Worm (Caenorhabditis elegans): ENCODE results near the gene ssl-1.

Gene ssl-1

DNA sequence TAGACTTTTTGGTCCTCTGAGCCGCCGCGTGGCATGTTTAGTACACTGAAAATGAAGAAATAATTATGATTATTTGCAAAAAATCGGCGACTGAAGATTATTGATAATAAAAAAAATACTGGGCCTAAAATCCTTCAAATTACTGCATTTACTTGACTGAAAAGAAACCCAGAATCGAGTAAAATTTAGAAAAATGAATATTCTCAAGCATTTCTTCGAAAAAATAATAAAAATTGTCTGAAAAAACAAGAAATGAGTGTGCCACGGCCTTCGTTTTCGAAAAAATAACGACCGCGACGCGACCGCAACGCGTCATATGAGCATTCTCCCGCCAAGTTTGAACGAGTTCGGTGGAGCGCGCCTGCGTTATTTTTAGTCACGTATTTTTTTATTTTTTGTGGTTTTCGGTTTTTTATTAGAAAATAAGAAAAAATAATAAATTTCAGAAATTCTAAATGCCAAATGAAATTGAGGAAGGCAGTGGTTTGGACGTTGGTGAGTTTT, 26.4 kb upstream of the ssl-1 start, which contains the start of the genes rsp-3 and spin-4:
rsp-3 (minus strand) TSS at position 51 of the 504 bp plus-strand sequence.
spin-4 (plus strand) TSS at position 447 of the 504 bp plus-strand sequence.
- no peak for TF ChIP-seq ceh-16 (tag; optimal IDR thresholded peaks at IDR 0.05)
- no peak for TF ChIP-seq elt-3 (tag; optimal IDR thresholded peaks at IDR 0.05)
- peak; percentile 48 for TF ChIP-seq snpc-4 (tag; optimal IDR thresholded peaks at IDR 0.05)
- TF ChIP-seq F13H6.1 (tag; optimal IDR thresholded peaks at IDR 0.05): peak; percentile 43
- TF ChIP-seq ama-1 (optimal IDR thresholded peaks at IDR 0.05): peak; percentile 72
- TF ChIP-seq skn-1 (tag; optimal IDR thresholded peaks at IDR 0.05): peak; percentile 14
- peak; percentile 52 to 87 for TF ChIP-seq lsy-2 (tag; optimal IDR thresholded peaks at IDR 0.05)
- peak; percentile 37 for TF ChIP-seq nhr-21 (tag; optimal IDR thresholded peaks at IDR 0.05)
- TF ChIP-seq lin-11 (tag; optimal IDR thresholded peaks at IDR 0.05): peak; percentile 74
- TF ChIP-seq fos-1 (tag; optimal IDR thresholded peaks at IDR 0.05): peak; percentile 59
- TF ChIP-seq Y55F3AM.14 (GFP tag; optimal IDR thresholded peaks at IDR 0.05): no peak
- peak; percentile 87 for TF ChIP-seq unc-55 (GFP tag; optimal IDR thresholded peaks at IDR 0.05)
- peak; percentile 26 for TF ChIP-seq mab-5 (tag; optimal IDR thresholded peaks at IDR 0.05)
- TF ChIP-seq sma-3 (GFP tag; optimal IDR thresholded peaks at IDR 0.05): peak; percentile 67
- peak; percentile 53 for TF ChIP-seq nhr-129 (tag; optimal IDR thresholded peaks at IDR 0.05)
- peak; percentile 70 for TF ChIP-seq nhr-25 (tag; optimal IDR thresholded peaks at IDR 0.05)
- no peak for TF ChIP-seq nhr-12 (tag; optimal IDR thresholded peaks at IDR 0.05)
- peak; percentile 86 for TF ChIP-seq gmeb-1 (tag; optimal IDR thresholded peaks at IDR 0.05)
- peak; percentile 19 for TF ChIP-seq ztf-4 (tag; optimal IDR thresholded peaks at IDR 0.05)
- TF ChIP-seq lin-13 (GFP tag; optimal IDR thresholded peaks at IDR 0.05): peak; percentile 83
- no peak for TF ChIP-seq elt-1 (tag; optimal IDR thresholded peaks at IDR 0.05)
- no peak for TF ChIP-seq peb-1 (tag; optimal IDR thresholded peaks at IDR 0.05)
- no peak for TF ChIP-seq R02D3.7 (tag; optimal IDR thresholded peaks at IDR 0.05)
- TF ChIP-seq crh-2 (tag; optimal IDR thresholded peaks at IDR 0.05): peak; percentile 84
- no peak for TF ChIP-seq unc-39 (tag; optimal IDR thresholded peaks at IDR 0.05)
- peak; percentile 1 for TF ChIP-seq zag-1 (tag; optimal IDR thresholded peaks at IDR 0.05)
- TF ChIP-seq blmp-1 (tag; optimal IDR thresholded peaks at IDR 0.05; ENCODE audit: insufficient read depth): peak; percentile 30
- peak; percentile 48 for TF ChIP-seq sem-4 (tag; optimal IDR thresholded peaks at IDR 0.05)
- TF ChIP-seq nhr-10 (tag; optimal IDR thresholded peaks at IDR 0.05): no peak
- TF ChIP-seq nhr-23 (tag; optimal IDR thresholded peaks at IDR 0.05): no peak
- no peak for TF ChIP-seq nhr-237 (tag; optimal IDR thresholded peaks at IDR 0.05)
- peak; percentile 95 for TF ChIP-seq C34F6.9 (tag; optimal IDR thresholded peaks at IDR 0.05)

- no peak for TF ChIP-seq F13H6.1 (tag; optimal IDR thresholded peaks at IDR 0.05)
- TF ChIP-seq ceh-16 (tag; optimal IDR thresholded peaks at IDR 0.05): no peak
- TF ChIP-seq ztf-4 (tag; optimal IDR thresholded peaks at IDR 0.05): no peak
- no peak for TF ChIP-seq sma-9 (GFP tag; optimal IDR thresholded peaks at IDR 0.05)
- no peak for TF ChIP-seq sma-9 (tag; optimal IDR thresholded peaks at IDR 0.05)
- TF ChIP-seq skn-1 (tag; optimal IDR thresholded peaks at IDR 0.05): no peak
- no peak for TF ChIP-seq blmp-1 (tag; optimal IDR thresholded peaks at IDR 0.05; ENCODE audit: insufficient read depth)
- TF ChIP-seq nhr-6 (tag; optimal IDR thresholded peaks at IDR 0.05): no peak
- no peak for TF ChIP-seq nhr-77 (tag; optimal IDR thresholded peaks at IDR 0.05)
- TF ChIP-seq lin-11 (tag; optimal IDR thresholded peaks at IDR 0.05): no peak
- no peak for TF ChIP-seq zag-1 (tag; optimal IDR thresholded peaks at IDR 0.05)
- TF ChIP-seq nhr-11 (tag; optimal IDR thresholded peaks at IDR 0.05): no peak
- TF ChIP-seq egl-27 (tag; optimal IDR thresholded peaks at IDR 0.05): no peak
- TF ChIP-seq nhr-21 (tag; optimal IDR thresholded peaks at IDR 0.05): no peak
- no peak for TF ChIP-seq snpc-4 (tag; optimal IDR thresholded peaks at IDR 0.05)
- no peak for TF ChIP-seq nhr-23 (tag; optimal IDR thresholded peaks at IDR 0.05)
These were observed 16.8 kb upstream of the ssl-1 start for ce11 chrIII:12697591-12697990.

DNA sequence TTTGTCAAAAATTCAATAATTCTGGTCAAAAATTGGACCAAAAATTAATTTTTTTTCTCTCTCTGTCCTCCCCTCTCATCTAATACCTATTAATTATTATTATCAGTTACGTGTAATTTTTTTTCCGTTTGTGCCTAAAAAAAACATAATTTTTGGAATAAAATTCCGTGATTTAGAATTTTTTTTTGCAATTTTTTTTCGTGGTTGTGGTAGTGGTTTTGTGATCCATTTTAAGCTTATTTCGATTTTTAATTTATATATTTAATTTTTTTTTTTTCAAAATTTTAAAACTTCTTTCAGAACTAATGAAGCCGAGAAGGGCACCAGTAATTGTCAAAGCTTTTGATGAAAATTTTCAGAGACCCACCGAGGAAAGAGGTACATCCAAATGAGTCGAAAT, 15.2 kb upstream of the ssl-1 start, which contains the start of gene sas-1:
sas-1 (plus strand) TSS at position 301 of the 400 bp plus-strand sequence.
- TF ChIP-seq crh-2 (tag; optimal IDR thresholded peaks at IDR 0.05) (no peak), mbf-1 (tag; optimal IDR thresholded peaks at IDR 0.05) (no peak), ztf-11 (tag; optimal IDR thresholded peaks at IDR 0.05) (no peak), ceh-16 (tag; optimal IDR thresholded peaks at IDR 0.05) (no peak), Y55F3AM.14 (GFP tag; optimal IDR thresholded peaks at IDR 0.05) (no peak), lin-13 (GFP tag; optimal IDR thresholded peaks at IDR 0.05) (no peak), nhr-21 (tag; optimal IDR thresholded peaks at IDR 0.05) (no peak), unc-39 (tag; optimal IDR thresholded peaks at IDR 0.05) (no peak), ceh-82 (tag; optimal IDR thresholded peaks at IDR 0.05) (no peak), fos-1 (tag; optimal IDR thresholded peaks at IDR 0.05) (no peak), nhr-11 (tag; optimal IDR thresholded peaks at IDR 0.05) (no peak), unc-62 (GFP tag; optimal IDR thresholded peaks at IDR 0.05) (no peak), mab-5 (tag; optimal IDR thresholded peaks at IDR 0.05) (no peak), nhr-77 (tag; optimal IDR thresholded peaks at IDR 0.05) (no peak), sma-9 (GFP tag; optimal IDR thresholded peaks at IDR 0.05) (no peak), sma-9 (tag; optimal IDR thresholded peaks at IDR 0.05) (no peak), lin-39 (tag; optimal IDR thresholded peaks at IDR 0.05) (no peak), sem-4 (tag; optimal IDR thresholded peaks at IDR 0.05) (no peak), dmd-4 (tag; optimal IDR thresholded peaks at IDR 0.05) (no peak)
